Worm (Caenorhabditis elegans): Measurements from ENCODE around the gene lim-6.

- TF ChIP-seq med-1 (GFP tag; optimal IDR thresholded peaks at IDR 0.05; ENCODE audit: insufficient read depth): no peak
- no peak for TF ChIP-seq ztf-29 (GFP tag; IDR thresholded peaks at IDR 0.05)
- no peak for TF ChIP-seq ztf-23 (GFP tag; IDR thresholded peaks at IDR 0.05)
- TF ChIP-seq klf-2 (GFP tag; conservative IDR thresholded peaks at IDR 0.05): no peak
- TF ChIP-seq tab-1 (GFP tag; IDR thresholded peaks at IDR 0.05): no peak
Observed at ce11 chrX:1107758-1108157, 35.5 kb downstream of the lim-6 start, which contains the start of gene C05D9.4.
